Worm (Caenorhabditis elegans) whole organism, early embryonic: ENCODE results near the gene F53B1.9.

Experiments
- F13C5.2 ChIP-seq: sonication (generic microtip); optimal IDR thresholded peaks from 2 replicates; lab custom pipeline; 2017; ENCODE audit warnings: mild to moderate bottlenecking, missing genetic modification characterization, inconsistent platforms, missing compliant biosample characterization
- ama-1 ChIP-seq: fragments of 150-350 bp; optimal IDR thresholded peaks from 2 replicates; lab custom pipeline; 2014
- ceh-13 ChIP-seq: fragments of 200-800 bp; sonication (Bioruptor generic); optimal IDR thresholded peaks from 2 replicates; lab custom pipeline; 2018; ENCODE audit warnings: mild to moderate bottlenecking, missing genetic modification characterization, missing compliant biosample characterization
- hmbx-1 ChIP-seq: sonication (generic microtip); optimal IDR thresholded peaks from 2 replicates; lab custom pipeline; 2016; ENCODE audit warnings: mild to moderate bottlenecking, missing genetic modification characterization, missing compliant biosample characterization
- hmg-4 ChIP-seq: fragments of 200-800 bp; sonication (Bioruptor generic); optimal IDR thresholded peaks from 2 replicates; lab custom pipeline; 2018; ENCODE audit warnings: mild to moderate bottlenecking, missing genetic modification characterization, missing compliant biosample characterization
- scrt-1 ChIP-seq: fragments of 200-800 bp; sonication (Bioruptor generic); IDR thresholded peaks from 2 replicates; pipeline ENCODE4 v1.3.6; 2022; ENCODE audit warnings: missing genetic modification characterization, missing compliant biosample characterization

ce11 chrX:2152062-2152461 lies 20.4 kb upstream of the F53B1.9 start:
- TF ChIP-seq F13C5.2 (no peak), ama-1 (no peak), hmbx-1 (tag; lab: Kevin White, UChicago) (no peak), ceh-13 (GFP tag; lab: Kevin White, UChicago) (no peak), hmg-4 (GFP tag; lab: Kevin White, UChicago) (no peak), scrt-1 (GFP tag; lab: Robert Waterston, UW) (no peak)
